Fruit fly (Drosophila melanogaster): Measurements from ENCODE around the gene GatA.
A peak's percentile ranks its signal among the peaks of the same experiment; 100 is the strongest.

GatA gene

dm6 chr3R:19014742-19015422, 13.8 kb downstream of the GatA start:
- no peak for TF ChIP-seq slou (GFP tag; optimal IDR thresholded peaks at IDR 0.05)
- no peak for TF ChIP-seq CG4707 (GFP tag; optimal IDR thresholded peaks at IDR 0.05)
- TF ChIP-seq phol (tag; optimal IDR thresholded peaks at IDR 0.05), result peak; percentile 64
- TF ChIP-seq CG14965 (GFP tag; optimal IDR thresholded peaks at IDR 0.05; ENCODE audit: borderline replicate concordance), result no peak
- no peak for TF ChIP-seq CG33213 (GFP tag; optimal IDR thresholded peaks at IDR 0.05)
- no peak for TF ChIP-seq CG18011 (GFP tag; optimal IDR thresholded peaks at IDR 0.05)
- TF ChIP-seq chinmo (GFP tag; IDR thresholded peaks at IDR 0.05; ENCODE audit: partially characterized antibody), result no peak
- no peak for TF ChIP-seq Nf-YC (tag; optimal IDR thresholded peaks at IDR 0.05)
- TF ChIP-seq CG17361 (GFP tag; IDR thresholded peaks at IDR 0.05), result peak; percentile 70; the same call in 2 of the 3 replicates
- peak; percentile 14; the same call in 1 of the 3 replicates for TF ChIP-seq tgo (GFP tag; IDR thresholded peaks at IDR 0.05)
- TF ChIP-seq CG10366 (GFP tag; IDR thresholded peaks at IDR 0.05), result 0 out of 2 replicates have a peak, but pooled peaks have one; percentile 25
- no peak for TF ChIP-seq hth (optimal IDR thresholded peaks at IDR 0.05)
- no peak for TF ChIP-seq Lpt (GFP tag; optimal IDR thresholded peaks at IDR 0.05)
- no peak for TF ChIP-seq odd (GFP tag; optimal IDR thresholded peaks at IDR 0.05)
- no peak for TF ChIP-seq CG7987 (GFP tag; optimal IDR thresholded peaks at IDR 0.05)
- TF ChIP-seq Sry-δ (GFP tag; optimal IDR thresholded peaks at IDR 0.05), result no peak
- TF ChIP-seq Gug (GFP tag; IDR thresholded peaks at IDR 0.05), result no peak
- peak; percentile 94 for TF ChIP-seq CG6654 (GFP tag; optimal IDR thresholded peaks at IDR 0.05)
- no peak for TF ChIP-seq grn (GFP tag; optimal IDR thresholded peaks at IDR 0.05)
- no peak for TF ChIP-seq klu (GFP tag; IDR thresholded peaks at IDR 0.05)
- peak; percentile 48 for TF ChIP-seq tap (tag; optimal IDR thresholded peaks at IDR 0.05)
- no peak for TF ChIP-seq zen (tag; optimal IDR thresholded peaks at IDR 0.05)
- peak; percentile 62 for TF ChIP-seq sisA (GFP tag; IDR thresholded peaks at IDR 0.05)
- TF ChIP-seq CG3726 (GFP tag; IDR thresholded peaks at IDR 0.05), result no peak
- no peak for TF ChIP-seq sima (GFP tag; optimal IDR thresholded peaks at IDR 0.05)
- TF ChIP-seq Oli (tag; optimal IDR thresholded peaks at IDR 0.05), result peak; percentile 50
- TF ChIP-seq CG3995 (GFP tag; optimal IDR thresholded peaks at IDR 0.05), result no peak
- no peak for TF ChIP-seq Tbp (GFP tag; optimal IDR thresholded peaks at IDR 0.05)
- TF ChIP-seq abd-A (tag; optimal IDR thresholded peaks at IDR 0.05), result peak; percentile 16
- TF ChIP-seq grau (tag; optimal IDR thresholded peaks at IDR 0.05), result peak; percentile 45
- TF ChIP-seq Spps (tag; optimal IDR thresholded peaks at IDR 0.05), result peak; percentile 44
- no peak for TF ChIP-seq insv (GFP tag; optimal IDR thresholded peaks at IDR 0.05)
- peak; percentile 55 for TF ChIP-seq gsb-n (tag; optimal IDR thresholded peaks at IDR 0.05)
- TF ChIP-seq CG11398 (GFP tag; optimal IDR thresholded peaks at IDR 0.05), result no peak
- no peak for TF ChIP-seq stwl (tag; optimal IDR thresholded peaks at IDR 0.05)
- TF ChIP-seq CG4730 (GFP tag; IDR thresholded peaks at IDR 0.05), result 0 out of 2 replicates have a peak, but pooled peaks have one; percentile 29
- no peak for TF ChIP-seq bbx (GFP tag; IDR thresholded peaks at IDR 0.05; ENCODE audit: partially characterized antibody)
- peak; percentile 62 for TF ChIP-seq ttk (GFP tag; IDR thresholded peaks at IDR 0.05)
- peak; percentile 45 for TF ChIP-seq Xbp1 (GFP tag; optimal IDR thresholded peaks at IDR 0.05)
- TF ChIP-seq Ravus (GFP tag; IDR thresholded peaks at IDR 0.05), result no peak
- no peak for TF ChIP-seq CG15011 (GFP tag; optimal IDR thresholded peaks at IDR 0.05)
- no peak for TF ChIP-seq CG2889 (GFP tag; IDR thresholded peaks at IDR 0.05)
- TF ChIP-seq ci (GFP tag; IDR thresholded peaks at IDR 0.05), result peak; percentile 78; the same call in 2 of the 3 replicates
- 0 out of 2 replicates have a peak, but pooled peaks have one; percentile 2 for TF ChIP-seq Rx (GFP tag; IDR thresholded peaks at IDR 0.05)
- TF ChIP-seq CG10209 (GFP tag; optimal IDR thresholded peaks at IDR 0.05), result peak; percentile 37
- TF ChIP-seq crc (GFP tag; optimal IDR thresholded peaks at IDR 0.05), result no peak
- TF ChIP-seq Med (GFP tag), result no peak
- peak in 1 of 2 experiments; percentile 80 for TF ChIP-seq bsh (GFP tag; optimal IDR thresholded peaks at IDR 0.05)
- no peak for TF ChIP-seq wek (GFP tag; optimal IDR thresholded peaks at IDR 0.05)
- TF ChIP-seq Fer3 (tag; optimal IDR thresholded peaks at IDR 0.05), result no peak
